Fruit fly (Drosophila melanogaster) S2 (cell line): ENCODE measurements around the gene kon.

Experiments used
- CG8478 ChIP-seq: fragments of >200 bp; optimal IDR thresholded peaks from 2 replicates; lab custom pipeline; 2018
- CTCF ChIP-seq, 2 experiments: fragments of >200 bp; optimal IDR thresholded peaks; 2 replicates each; lab custom pipeline; 2018

Gene kon

DNA sequence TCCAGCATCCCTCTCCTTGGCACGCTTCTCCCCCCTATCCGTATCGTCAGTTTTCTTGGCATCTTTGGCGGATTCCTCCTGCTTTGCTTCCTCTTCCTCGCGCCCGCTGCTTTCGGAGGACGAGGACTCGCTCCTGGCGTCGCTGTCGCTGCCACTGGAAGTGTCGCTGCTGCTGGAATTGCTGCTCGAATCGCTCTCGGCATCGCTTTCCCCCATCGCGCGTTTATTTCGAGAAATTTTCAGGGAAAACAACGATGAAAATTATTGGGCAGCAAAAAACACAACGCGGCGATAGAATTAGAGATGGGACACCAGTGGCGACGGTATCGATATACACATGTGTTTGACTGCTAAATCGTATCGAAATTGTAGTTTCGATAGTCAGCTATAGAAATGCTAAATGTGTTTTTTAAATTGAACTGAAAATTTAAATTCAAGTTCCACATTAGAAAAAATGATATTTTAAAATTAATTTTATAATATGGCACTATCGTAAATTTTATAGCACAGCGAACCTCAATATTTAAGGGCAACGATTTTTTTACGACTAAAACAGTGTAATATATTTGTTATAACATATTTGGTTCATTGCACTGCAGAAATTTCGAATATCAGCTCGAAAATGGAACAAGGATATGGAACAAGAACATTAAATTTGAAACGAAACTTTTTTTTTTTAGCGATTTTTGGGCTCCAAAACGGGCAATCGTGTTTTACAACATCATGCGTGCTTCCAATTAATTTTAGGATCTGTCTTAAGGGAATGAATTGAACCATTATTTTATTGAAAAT lies 54.9 kb downstream of the kon start, which contains the start of gene ncm:
ncm (minus strand) TSS at position 319 of the 792 bp plus-strand sequence.
- TF ChIP-seq CTCF (optimal IDR thresholded peaks at IDR 0.05; lab: Kevin White, UChicago) = no peak
- no peak for TF ChIP-seq CG8478

DNA sequence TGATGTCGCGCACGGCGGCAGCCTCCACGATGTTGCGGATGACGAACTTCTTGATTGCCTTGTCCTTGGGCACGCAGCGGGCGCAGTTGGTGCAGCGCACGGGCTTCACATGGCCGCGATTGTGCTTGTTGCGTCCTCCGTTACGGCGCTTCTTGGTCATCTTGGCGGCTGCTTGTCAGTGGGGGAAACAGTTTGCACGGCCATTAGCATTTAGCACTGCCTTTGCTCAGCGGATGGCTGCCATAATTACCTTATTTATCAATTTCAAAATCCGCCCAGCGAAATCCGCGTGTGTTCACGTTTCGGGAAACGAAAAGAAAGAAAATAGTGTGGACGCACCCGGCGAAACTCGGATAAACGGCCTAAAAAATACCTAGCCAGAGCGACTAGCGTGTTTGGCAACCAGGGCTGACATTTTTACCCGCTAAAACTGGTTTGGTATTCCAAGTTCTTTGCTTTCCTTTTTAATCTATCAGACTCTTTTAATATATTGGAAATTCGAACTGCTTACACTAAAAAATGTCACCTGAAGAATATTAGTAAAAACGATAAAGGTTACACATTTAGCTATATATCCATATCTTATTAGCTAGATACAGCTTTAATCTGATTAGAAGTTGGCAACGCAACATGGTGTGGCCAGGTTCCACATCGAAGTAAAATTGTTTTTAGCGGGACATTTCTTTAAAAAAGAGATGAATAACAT lies 60.7 kb downstream of the kon start, which contains the start of gene RpS26:
RpS26 (minus strand) TSS at position 375 of the 706 bp plus-strand sequence.
- TF ChIP-seq CTCF (optimal IDR thresholded peaks at IDR 0.05; lab: Kevin White, UChicago) = no peak
- no peak for TF ChIP-seq CG8478

DNA sequence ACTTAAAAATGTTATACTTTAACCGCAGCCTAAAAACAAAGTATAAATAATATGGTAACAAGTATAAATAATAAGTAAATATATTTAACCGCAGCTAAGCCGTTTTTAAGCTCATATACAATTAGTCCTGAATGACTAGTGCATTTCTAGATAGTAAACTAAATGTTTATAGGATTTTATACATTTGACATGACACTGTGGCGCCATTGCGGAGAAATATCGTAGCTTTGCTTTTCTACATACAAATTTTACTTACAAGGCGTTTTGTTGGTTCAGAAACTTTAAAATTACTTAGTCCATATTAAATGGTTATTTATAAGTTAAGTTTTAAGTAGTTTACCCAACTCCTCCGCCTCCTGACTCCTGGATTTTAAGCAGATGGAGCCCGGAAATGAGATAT lies 62.6 kb downstream of the kon start:
- TF ChIP-seq CG8478 (no peak), CTCF (optimal IDR thresholded peaks at IDR 0.05; lab: Kevin White, UChicago) (peak; percentile 78 to 91)
